Worm (Caenorhabditis elegans): Measurements from ENCODE around the gene his-4.

The his-4 gene

ce11 chrV:16040140-16040827 lies at the start of gene his-4, which contains the start of gene his-3:
his-4 (minus strand) TSS chrV:16040515.
his-3 (plus strand) TSS chrV:16040808.
- TF ChIP-seq pha-4 (tag; optimal IDR thresholded peaks at IDR 0.05) (peak; percentile 87), unc-62 (GFP tag; optimal IDR thresholded peaks at IDR 0.05) (peak; percentile 13), mep-1 (tag; optimal IDR thresholded peaks at IDR 0.05) (peak; percentile 57), M03D4.4 (tag; optimal IDR thresholded peaks at IDR 0.05) (peak; percentile 26), lsy-2 (tag; optimal IDR thresholded peaks at IDR 0.05) (peak; percentile 43), nhr-2 (tag; optimal IDR thresholded peaks at IDR 0.05) (peak; percentile 62), sptf-1 (tag; optimal IDR thresholded peaks at IDR 0.05) (peak; percentile 24), zip-8 (tag; optimal IDR thresholded peaks at IDR 0.05) (peak; percentile 32), ztf-11 (tag; optimal IDR thresholded peaks at IDR 0.05) (peak; percentile 94), drap-1 (GFP tag; optimal IDR thresholded peaks at IDR 0.05) (peak; percentile 81), lin-13 (tag; optimal IDR thresholded peaks at IDR 0.05) (peak; percentile 96), ceh-39 (tag; optimal IDR thresholded peaks at IDR 0.05) (peak; percentile 86), cnd-1 (tag; optimal IDR thresholded peaks at IDR 0.05) (peak; percentile 86)

DNA sequence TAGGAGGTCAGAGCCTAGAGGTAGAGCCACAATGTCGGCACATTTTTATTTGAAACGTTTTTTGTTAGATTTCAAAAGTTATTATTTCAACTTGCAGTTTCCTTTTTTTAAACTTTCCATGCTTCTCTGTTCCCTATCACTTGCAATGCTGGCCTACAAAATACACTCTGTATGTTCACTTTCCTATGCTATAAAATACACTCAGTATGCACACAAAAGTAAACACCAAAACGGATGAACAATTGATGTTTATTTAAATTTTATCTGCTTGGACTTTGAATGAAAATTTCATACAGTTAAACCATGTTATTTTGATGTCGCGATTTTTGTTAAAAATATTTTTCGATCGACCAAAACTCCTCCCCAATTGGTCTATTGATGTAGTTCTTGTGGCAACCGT lies 40.4 kb upstream of the his-4 start:
- TF ChIP-seq ces-1 (GFP tag; optimal IDR thresholded peaks at IDR 0.05) (no peak), sptf-1 (tag; optimal IDR thresholded peaks at IDR 0.05) (no peak), ham-2 (GFP tag; optimal IDR thresholded peaks at IDR 0.05) (no peak), M03D4.4 (tag; optimal IDR thresholded peaks at IDR 0.05) (no peak)

DNA sequence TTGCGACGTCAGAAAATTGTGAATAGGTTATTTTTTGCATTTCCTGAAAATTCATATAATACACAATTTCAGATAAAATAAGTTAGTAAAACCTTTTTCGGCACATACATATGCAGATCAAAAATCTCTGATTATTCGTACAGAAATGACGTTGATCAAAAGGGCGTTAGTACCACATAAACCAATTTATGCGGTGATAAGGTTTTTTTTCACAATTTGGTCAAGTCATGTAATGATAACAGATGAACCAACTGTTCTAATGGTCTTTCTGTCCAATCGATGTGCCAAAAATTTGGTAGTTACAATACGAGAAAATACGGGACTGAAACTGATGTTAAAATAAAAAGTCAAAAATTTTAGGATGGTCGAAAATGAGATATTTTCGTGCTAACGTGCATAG lies 39.7 kb upstream of the his-4 start:
- no peak for TF ChIP-seq unc-120 (tag; optimal IDR thresholded peaks at IDR 0.05; ENCODE audit: poor library complexity, severe bottlenecking)
- no peak for TF ChIP-seq blmp-1 (tag; optimal IDR thresholded peaks at IDR 0.05)
- no peak for TF ChIP-seq lsy-2 (tag; optimal IDR thresholded peaks at IDR 0.05)
- TF ChIP-seq ham-2 (GFP tag; optimal IDR thresholded peaks at IDR 0.05): no peak
- no peak for TF ChIP-seq sptf-1 (tag; optimal IDR thresholded peaks at IDR 0.05)
- no peak for TF ChIP-seq tbx-8 (GFP tag; optimal IDR thresholded peaks at IDR 0.05)
- TF ChIP-seq lin-32 (GFP tag; optimal IDR thresholded peaks at IDR 0.05): no peak
- TF ChIP-seq cnd-1 (tag; optimal IDR thresholded peaks at IDR 0.05): no peak
- TF ChIP-seq elt-1 (tag; optimal IDR thresholded peaks at IDR 0.05; ENCODE audit: borderline replicate concordance, insufficient read depth): no peak
- TF ChIP-seq hlh-1 (tag; optimal IDR thresholded peaks at IDR 0.05): no peak
- no peak for TF ChIP-seq ztf-11 (tag; optimal IDR thresholded peaks at IDR 0.05)
- TF ChIP-seq mls-2 (tag; optimal IDR thresholded peaks at IDR 0.05): no peak
- TF ChIP-seq zip-8 (tag; optimal IDR thresholded peaks at IDR 0.05): no peak
- no peak for TF ChIP-seq ces-1 (GFP tag; optimal IDR thresholded peaks at IDR 0.05)

ce11 chrV:16075250-16075709 lies 35.0 kb upstream of the his-4 start, which contains the start of the genes F14H3.12 and srj-29:
F14H3.12 (minus strand) TSS chrV:16075323.
srj-29 (plus strand) TSS chrV:16075659.
- no peak for TF ChIP-seq unc-39 (tag; optimal IDR thresholded peaks at IDR 0.05)
- no peak for TF ChIP-seq zip-8 (tag; optimal IDR thresholded peaks at IDR 0.05)
- TF ChIP-seq bed-3 (GFP tag; optimal IDR thresholded peaks at IDR 0.05): no peak
- no peak for TF ChIP-seq M03D4.4 (tag; optimal IDR thresholded peaks at IDR 0.05)

DNA sequence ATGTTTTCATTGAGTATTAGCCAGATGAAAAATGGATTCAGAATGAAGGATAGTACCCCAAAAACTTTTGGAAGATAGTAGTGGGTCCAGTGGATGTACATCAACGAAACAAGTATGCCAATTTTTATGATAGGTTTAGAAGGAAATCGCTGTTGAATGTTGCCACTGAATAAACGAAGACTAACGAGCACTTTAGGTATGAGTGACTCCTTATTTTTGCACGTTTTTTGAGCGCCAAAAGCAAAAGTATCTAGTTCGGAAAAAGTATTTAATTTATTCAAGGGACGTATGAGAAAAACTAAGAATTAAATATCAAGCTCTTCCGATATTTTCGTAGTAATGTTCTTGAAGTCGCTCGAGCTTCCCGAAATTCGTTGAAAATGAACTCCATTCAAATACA lies 33.5 kb upstream of the his-4 start, which contains the start of gene srj-10:
Gene srj-10 (minus strand): TSS at position 101 of the 400 bp plus-strand sequence.
- no peak for TF ChIP-seq lin-32 (GFP tag; optimal IDR thresholded peaks at IDR 0.05)
- no peak for TF ChIP-seq lin-13 (tag; optimal IDR thresholded peaks at IDR 0.05)
- TF ChIP-seq tbx-8 (GFP tag; optimal IDR thresholded peaks at IDR 0.05): no peak
- TF ChIP-seq nhr-12 (tag; optimal IDR thresholded peaks at IDR 0.05): no peak
- TF ChIP-seq elt-3 (tag; optimal IDR thresholded peaks at IDR 0.05): no peak
- no peak for TF ChIP-seq nhr-28 (tag; optimal IDR thresholded peaks at IDR 0.05)
- TF ChIP-seq mls-2 (tag; optimal IDR thresholded peaks at IDR 0.05): no peak

DNA sequence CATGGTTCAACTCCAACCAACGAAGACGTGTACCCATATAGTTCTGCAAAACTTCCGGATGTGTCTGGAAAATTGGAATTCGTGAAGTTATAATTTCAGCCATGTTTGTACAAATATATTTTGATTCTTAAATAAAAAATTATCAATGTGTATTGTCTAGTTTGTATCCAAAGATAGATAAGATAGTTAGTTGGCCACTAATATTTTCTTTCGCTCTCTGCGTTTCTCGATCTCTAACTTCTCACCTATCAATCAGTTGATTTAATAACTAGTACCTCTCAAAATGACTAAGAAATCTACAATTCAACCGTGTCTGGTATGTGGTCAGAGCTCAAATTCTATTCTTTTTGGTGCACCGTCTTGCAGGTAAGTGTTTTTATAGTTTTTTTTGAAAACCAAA lies 30.9 kb upstream of the his-4 start, which contains the start of gene nhr-176:
Gene nhr-176 (plus strand): TSS at position 159 of the 400 bp plus-strand sequence.
- TF ChIP-seq elt-3 (tag; optimal IDR thresholded peaks at IDR 0.05) (no peak), nhr-28 (tag; optimal IDR thresholded peaks at IDR 0.05) (no peak), zip-8 (tag; optimal IDR thresholded peaks at IDR 0.05) (no peak), tbx-8 (GFP tag; optimal IDR thresholded peaks at IDR 0.05) (no peak), unc-120 (tag; optimal IDR thresholded peaks at IDR 0.05; ENCODE audit: poor library complexity, severe bottlenecking) (no peak), sptf-1 (tag; optimal IDR thresholded peaks at IDR 0.05) (no peak), nhr-2 (tag; optimal IDR thresholded peaks at IDR 0.05) (no peak), pha-4 (tag; optimal IDR thresholded peaks at IDR 0.05) (no peak), ztf-11 (tag; optimal IDR thresholded peaks at IDR 0.05) (no peak), ceh-39 (tag; optimal IDR thresholded peaks at IDR 0.05) (no peak), lin-32 (GFP tag; optimal IDR thresholded peaks at IDR 0.05) (no peak), ces-1 (GFP tag; optimal IDR thresholded peaks at IDR 0.05) (no peak), ceh-83 (GFP tag; optimal IDR thresholded peaks at IDR 0.05) (no peak), ham-2 (GFP tag; optimal IDR thresholded peaks at IDR 0.05) (no peak), drap-1 (GFP tag; optimal IDR thresholded peaks at IDR 0.05) (no peak), unc-39 (tag; optimal IDR thresholded peaks at IDR 0.05) (no peak), ceh-43 (GFP tag; optimal IDR thresholded peaks at IDR 0.05) (no peak), M03D4.4 (tag; optimal IDR thresholded peaks at IDR 0.05) (no peak), snpc-4 (tag; optimal IDR thresholded peaks at IDR 0.05) (no peak)

Measured in whole organism, mixed stage, embryonic.